Fruit fly (Drosophila melanogaster) whole organism, embryonic: ENCODE measurements around the gene Rbfox1.

Experiments used
- BtbVII ChIP-seq: fragments of 200-800 bp; sonication (Bioruptor generic); optimal IDR thresholded peaks from 3 replicates; lab custom pipeline; 2017; ENCODE audit warnings: missing biosample characterization, mild to moderate bottlenecking, missing genetic modification characterization
- C15 ChIP-seq: fragments of 200-800 bp; sonication (Bioruptor generic); IDR thresholded peaks from 3 replicates; pipeline ENCODE4 v1.3.6; 2022; ENCODE audit warnings: missing biosample characterization, missing genetic modification characterization
- CG10274 ChIP-seq: fragments of 200-800 bp; sonication (Bioruptor generic); optimal IDR thresholded peaks from 3 replicates; lab custom pipeline; 2017; ENCODE audit warnings: missing biosample characterization, mild to moderate bottlenecking, missing genetic modification characterization
- CG11398 ChIP-seq: fragments of 200-800 bp; sonication (Bioruptor generic); optimal IDR thresholded peaks from 2 replicates; lab custom pipeline; 2016; ENCODE audit warnings: missing biosample characterization, missing genetic modification characterization
- CG12744 ChIP-seq: fragments of 200-800 bp; sonication (Bioruptor generic); optimal IDR thresholded peaks from 2 replicates; lab custom pipeline; 2016; ENCODE audit warnings: missing biosample characterization, missing genetic modification characterization
- CG12942 ChIP-seq: fragments of 200-800 bp; sonication (Bioruptor generic); optimal IDR thresholded peaks from 3 replicates; lab custom pipeline; 2016; ENCODE audit warnings: missing biosample characterization, missing genetic modification characterization
- CG13123 ChIP-seq: fragments of 200-800 bp; sonication (Bioruptor generic); optimal IDR thresholded peaks from 2 replicates; lab custom pipeline; 2016; ENCODE audit warnings: missing biosample characterization, missing genetic modification characterization
- CG13296 ChIP-seq: fragments of 200-800 bp; sonication (Bioruptor generic); optimal IDR thresholded peaks from 3 replicates; lab custom pipeline; 2018; ENCODE audit warnings: missing biosample characterization, mild to moderate bottlenecking, missing genetic modification characterization
- CG13894 ChIP-seq: fragments of 200-800 bp; sonication (Bioruptor generic); optimal IDR thresholded peaks from 3 replicates; lab custom pipeline; 2018; ENCODE audit warnings: missing biosample characterization, mild to moderate bottlenecking, missing genetic modification characterization, moderate library complexity
- CG14667 ChIP-seq: fragments of 200-800 bp; sonication (Bioruptor generic); IDR thresholded peaks from 2 replicates; pipeline ENCODE4 v1.3.6; 2022; ENCODE audit warnings: missing biosample characterization, missing genetic modification characterization
- CG14710 ChIP-seq: fragments of 200-800 bp; sonication (Bioruptor generic); optimal IDR thresholded peaks from 3 replicates; lab custom pipeline; 2019; ENCODE audit warnings: missing biosample characterization, mild to moderate bottlenecking, missing genetic modification characterization, moderate library complexity
- CG15073 ChIP-seq: fragments of 200-800 bp; sonication (Bioruptor generic); optimal IDR thresholded peaks from 2 replicates; lab custom pipeline; 2016; ENCODE audit warnings: missing biosample characterization, missing genetic modification characterization
- CG15696 ChIP-seq: fragments of 200-800 bp; sonication (Bioruptor generic); optimal IDR thresholded peaks from 2 replicates; lab custom pipeline; 2019; ENCODE audit warnings: missing biosample characterization, mild to moderate bottlenecking, missing genetic modification characterization, moderate library complexity
- CG1603 ChIP-seq: fragments of 200-800 bp; sonication (Bioruptor generic); optimal IDR thresholded peaks from 2 replicates; lab custom pipeline; 2019; ENCODE audit warnings: missing biosample characterization, mild to moderate bottlenecking, missing genetic modification characterization, moderate library complexity
- CG17186 ChIP-seq: fragments of 200-800 bp; sonication (Bioruptor generic); optimal IDR thresholded peaks from 3 replicates; lab custom pipeline; 2017; ENCODE audit warnings: missing biosample characterization, missing genetic modification reagents, missing genetic modification characterization
- CG18262 ChIP-seq: fragments of 200-800 bp; optimal IDR thresholded peaks from 3 replicates; lab custom pipeline; 2019; ENCODE audit warnings: missing biosample characterization, mild to moderate bottlenecking, missing genetic modification characterization, moderate library complexity
- CG3065 ChIP-seq: fragments of 200-800 bp; sonication (Bioruptor generic); optimal IDR thresholded peaks from 2 replicates; lab custom pipeline; 2016; ENCODE audit warnings: missing biosample characterization, missing genetic modification characterization
- CG31365 ChIP-seq: fragments of 200-800 bp; sonication (Bioruptor generic); optimal IDR thresholded peaks from 2 replicates; lab custom pipeline; 2018; ENCODE audit warnings: missing biosample characterization, mild to moderate bottlenecking, missing genetic modification characterization
- CG3281 ChIP-seq: fragments of 200-800 bp; sonication (Bioruptor generic); optimal IDR thresholded peaks from 3 replicates; lab custom pipeline; 2017; ENCODE audit warnings: missing biosample characterization, mild to moderate bottlenecking, missing genetic modification characterization
- CG3726 ChIP-seq: fragments of 200-800 bp; sonication (Bioruptor generic); IDR thresholded peaks from 3 replicates; pipeline ENCODE4, ENCODE4 v1.3.6; 2022; ENCODE audit warnings: missing biosample characterization, missing genetic modification characterization
- CG3838 ChIP-seq: fragments of 200-800 bp; sonication (Bioruptor generic); optimal IDR thresholded peaks from 3 replicates; lab custom pipeline; 2016; ENCODE audit warnings: missing biosample characterization, missing genetic modification characterization
- CG4820 ChIP-seq: fragments of 200-800 bp; sonication (Bioruptor generic); optimal IDR thresholded peaks from 3 replicates; lab custom pipeline; 2016; ENCODE audit warnings: missing biosample characterization, missing genetic modification characterization
- CG6813 ChIP-seq: fragments of 200-800 bp; sonication (Bioruptor generic); optimal IDR thresholded peaks from 2 replicates; lab custom pipeline; 2017; ENCODE audit warnings: missing biosample characterization, missing genetic modification characterization, mild to moderate bottlenecking, moderate library complexity, missing genetic modification reagents
- CG9215 ChIP-seq: fragments of 200-800 bp; sonication (Bioruptor generic); IDR thresholded peaks from 2 replicates; pipeline ENCODE4 v1.3.6; 2022; ENCODE audit warnings: missing biosample characterization, missing genetic modification characterization
- CTCF ChIP-seq: fragments of 200-800 bp; sonication (Bioruptor generic); optimal IDR thresholded peaks from 2 replicates; lab custom pipeline; 2017; ENCODE audit warnings: missing biosample characterization, mild to moderate bottlenecking, missing genetic modification characterization, moderate library complexity
- Dip3 ChIP-seq: fragments of 200-800 bp; sonication (Bioruptor generic); optimal IDR thresholded peaks from 3 replicates; lab custom pipeline; 2016; ENCODE audit warnings: missing biosample characterization, missing genetic modification characterization
- Dref ChIP-seq: fragments of 200-800 bp; sonication (Bioruptor generic); IDR thresholded peaks from 2 replicates; pipeline ENCODE4 v1.3.6; 2022; ENCODE audit warnings: missing biosample characterization, missing genetic modification characterization
- H2.0 ChIP-seq: fragments of 200-800 bp; sonication (Bioruptor generic); IDR thresholded peaks from 2 replicates; pipeline ENCODE4 v1.3.6; 2022; ENCODE audit warnings: missing biosample characterization, missing genetic modification characterization
- HmgD ChIP-seq: fragments of 200-800 bp; sonication (Bioruptor generic); optimal IDR thresholded peaks from 3 replicates; lab custom pipeline; 2016; ENCODE audit warnings: missing biosample characterization, missing genetic modification characterization
- HmgZ ChIP-seq: fragments of 200-800 bp; sonication (Bioruptor generic); optimal IDR thresholded peaks from 2 replicates; lab custom pipeline; 2018; ENCODE audit warnings: missing biosample characterization, mild to moderate bottlenecking, missing genetic modification characterization
- Myb ChIP-seq: fragments of 200-800 bp; sonication (Bioruptor generic); optimal IDR thresholded peaks from 2 replicates; lab custom pipeline; 2016; ENCODE audit warnings: missing biosample characterization, missing genetic modification characterization
- NC2β ChIP-seq: fragments of 200-800 bp; sonication (Bioruptor generic); optimal IDR thresholded peaks from 2 replicates; lab custom pipeline; 2016; ENCODE audit warnings: missing biosample characterization, missing genetic modification characterization
- Oaz ChIP-seq: fragments of 200-800 bp; sonication (Bioruptor generic); IDR thresholded peaks from 2 replicates; pipeline ENCODE4 v1.3.6; 2022; ENCODE audit warnings: missing biosample characterization, missing genetic modification characterization
- Opbp ChIP-seq: fragments of 200-800 bp; sonication (Bioruptor generic); IDR thresholded peaks from 3 replicates; pipeline ENCODE4 v1.3.6; 2022; ENCODE audit warnings: missing biosample characterization, missing genetic modification characterization; ENCODE audit not compliant: partially characterized antibody
- Optix ChIP-seq: fragments of 200-800 bp; sonication (Bioruptor generic); IDR thresholded peaks from 3 replicates; pipeline ENCODE4 v1.3.6; 2022; ENCODE audit warnings: missing biosample characterization, missing genetic modification characterization
- PHDP ChIP-seq: fragments of 200-800 bp; sonication (Bioruptor generic); optimal IDR thresholded peaks from 3 replicates; lab custom pipeline; 2018; ENCODE audit warnings: missing biosample characterization, mild to moderate bottlenecking, missing genetic modification characterization, moderate library complexity
- Side ChIP-seq: fragments of 200-800 bp; sonication (Bioruptor generic); optimal IDR thresholded peaks from 2 replicates; lab custom pipeline; 2016; ENCODE audit warnings: missing biosample characterization, missing genetic modification characterization
- Sox100B ChIP-seq: fragments of 200-800 bp; sonication (Bioruptor generic); optimal IDR thresholded peaks from 3 replicates; lab custom pipeline; 2018; ENCODE audit warnings: missing biosample characterization, mild to moderate bottlenecking, missing genetic modification characterization
- Taf1 ChIP-seq: fragments of 200-800 bp; sonication (Bioruptor generic); IDR thresholded peaks from 2 replicates; pipeline ENCODE4 v1.3.6; 2022; ENCODE audit warnings: missing biosample characterization, missing genetic modification characterization
- Xrp1 ChIP-seq: fragments of 200-800 bp; sonication (Bioruptor generic); IDR thresholded peaks from 2 replicates; pipeline ENCODE4 v1.3.6; 2022; ENCODE audit warnings: missing biosample characterization, missing genetic modification characterization
- ab ChIP-seq: fragments of 200-800 bp; sonication (Bioruptor generic); optimal IDR thresholded peaks from 2 replicates; lab custom pipeline; 2016; ENCODE audit warnings: missing biosample characterization, missing genetic modification characterization
- az2 ChIP-seq: fragments of 200-800 bp; sonication (Bioruptor generic); optimal IDR thresholded peaks from 3 replicates; lab custom pipeline; 2016; ENCODE audit warnings: missing biosample characterization, missing genetic modification characterization
- crc ChIP-seq: fragments of 200-800 bp; sonication (Bioruptor generic); optimal IDR thresholded peaks from 2 replicates; lab custom pipeline; 2016; ENCODE audit warnings: missing biosample characterization, missing genetic modification characterization
- fd64A ChIP-seq: fragments of 200-800 bp; sonication (Bioruptor generic); optimal IDR thresholded peaks from 3 replicates; lab custom pipeline; 2018; ENCODE audit warnings: missing biosample characterization, mild to moderate bottlenecking, missing genetic modification characterization
- hbn ChIP-seq: fragments of 200-800 bp; sonication (Bioruptor generic); IDR thresholded peaks from 2 replicates; pipeline ENCODE4 v1.3.6; 2022; ENCODE audit warnings: missing biosample characterization, missing genetic modification characterization; ENCODE audit not compliant: partially characterized antibody
- inv ChIP-seq: fragments of 200-800 bp; sonication (Bioruptor generic); IDR thresholded peaks from 2 replicates; pipeline ENCODE4 v1.3.6; 2022; ENCODE audit warnings: missing biosample characterization, missing genetic modification characterization; ENCODE audit not compliant: partially characterized antibody
- nerfin-2 ChIP-seq: fragments of 200-800 bp; sonication (Bioruptor generic); IDR thresholded peaks from 2 replicates; pipeline ENCODE4 v1.3.6; 2022; ENCODE audit warnings: missing biosample characterization, missing genetic modification characterization; ENCODE audit not compliant: partially characterized antibody
- org-1 ChIP-seq: fragments of 200-800 bp; sonication (Bioruptor generic); optimal IDR thresholded peaks from 2 replicates; lab custom pipeline; 2017; ENCODE audit warnings: missing biosample characterization, missing genetic modification characterization
- pzg ChIP-seq: fragments of 200-800 bp; sonication (Bioruptor generic); optimal IDR thresholded peaks from 3 replicates; lab custom pipeline; 2018; ENCODE audit warnings: missing biosample characterization, mild to moderate bottlenecking, missing genetic modification characterization, moderate library complexity
- scrt ChIP-seq: fragments of 200-800 bp; sonication (Bioruptor generic); optimal IDR thresholded peaks from 2 replicates; lab custom pipeline; 2018; ENCODE audit warnings: missing biosample characterization, mild to moderate bottlenecking, missing genetic modification characterization, moderate library complexity
- sob ChIP-seq: fragments of 200-800 bp; sonication (Bioruptor generic); IDR thresholded peaks from 2 replicates; pipeline ENCODE4 v1.3.6; 2022; ENCODE audit warnings: missing biosample characterization, missing genetic modification characterization
- wdn ChIP-seq: fragments of 200-800 bp; sonication (Bioruptor generic); IDR thresholded peaks from 2 replicates; pipeline ENCODE4 v1.3.6; 2022; ENCODE audit warnings: missing biosample characterization, missing genetic modification characterization

Gene Rbfox1

DNA sequence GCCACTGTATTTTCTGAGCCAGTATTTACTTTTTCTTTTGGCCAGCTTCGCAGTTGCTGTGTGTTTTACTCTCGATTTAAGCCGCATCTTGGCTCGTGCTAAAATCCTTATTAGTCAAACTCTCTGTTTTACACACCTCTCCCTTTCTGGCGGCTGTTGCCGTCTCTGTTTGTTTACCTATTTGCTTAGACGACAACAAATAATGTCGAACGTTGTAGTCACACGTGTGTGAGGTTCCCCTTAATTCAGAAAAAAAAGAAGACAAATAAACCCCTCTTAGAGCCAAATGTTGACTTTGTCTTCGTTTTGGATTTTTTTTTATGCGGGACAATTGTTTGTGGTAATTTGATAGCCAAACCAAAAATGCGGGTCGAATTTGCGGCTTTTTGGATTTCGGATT, 37.7 kb downstream of the Rbfox1 start (continued):
- TF ChIP-seq CG18262 (tag; lab: Kevin White, UChicago) (peak; percentile 81), CG3065 (GFP tag; lab: Kevin White, UChicago) (peak; percentile 74), CG13894 (tag; lab: Kevin White, UChicago) (no peak), C15 (no peak), BtbVII (GFP tag; lab: Kevin White, UChicago) (peak; percentile 72), inv (GFP tag; lab: Robert Waterston, UW) (no peak), NC2β (GFP tag; lab: Kevin White, UChicago) (peak; percentile 94), CG11398 (GFP tag; lab: Kevin White, UChicago) (peak; percentile 89), CG15073 (GFP tag; lab: Kevin White, UChicago) (peak; percentile 33), org-1 (GFP tag; lab: Kevin White, UChicago) (peak; percentile 89), CG10274 (peak; percentile 67), CG31365 (peak; percentile 76), fd64A (GFP tag; lab: Kevin White, UChicago) (peak; percentile 92), PHDP (tag; lab: Kevin White, UChicago) (peak; percentile 61), wdn (GFP tag; lab: Robert Waterston, UW) (no peak), CG3726 (GFP tag; lab: Robert Waterston, UW) (peak; percentile 37; the same call in 1 of the 3 replicates), Dref (GFP tag; lab: Robert Waterston, UW) (no peak), nerfin-2 (GFP tag; lab: Robert Waterston, UW) (no peak), Taf1 (no peak), Optix (GFP tag; lab: Robert Waterston, UW) (peak; percentile 46; the same call in 1 of the 3 replicates), CG6813 (peak; percentile 97), CG13123 (peak; percentile 89), sob (GFP tag; lab: Robert Waterston, UW) (peak; percentile 57; the same call in 1 of the 2 replicates), CG13296 (GFP tag; lab: Kevin White, UChicago) (peak; percentile 35), HmgZ (tag; lab: Kevin White, UChicago) (peak; percentile 35), CG4820 (GFP tag; lab: Kevin White, UChicago) (peak; percentile 66), crc (peak; percentile 55), Side (GFP tag; lab: Kevin White, UChicago) (peak; percentile 88), Opbp (GFP tag; lab: Robert Waterston, UW) (no peak), hbn (no peak), CG3281 (GFP tag; lab: Kevin White, UChicago) (peak; percentile 65), CG14710 (tag; lab: Kevin White, UChicago) (peak; percentile 93), CG12942 (GFP tag; lab: Kevin White, UChicago) (peak; percentile 75), CG1603 (tag; lab: Kevin White, UChicago) (peak; percentile 90), H2.0 (GFP tag; lab: Robert Waterston, UW) (no peak), Dip3 (GFP tag; lab: Kevin White, UChicago) (peak; percentile 46), Xrp1 (GFP tag; lab: Robert Waterston, UW) (peak; percentile 91), scrt (peak; percentile 50), pzg (GFP tag; lab: Kevin White, UChicago) (no peak), CG17186 (GFP tag; lab: Kevin White, UChicago) (peak; percentile 78), CTCF (GFP tag; lab: Kevin White, UChicago) (peak; percentile 50), CG12744 (GFP tag; lab: Kevin White, UChicago) (peak; percentile 67), Sox100B (GFP tag; lab: Kevin White, UChicago) (peak; percentile 87), Myb (GFP tag; lab: Kevin White, UChicago) (peak; percentile 49), az2 (GFP tag; lab: Kevin White, UChicago) (peak; percentile 38), HmgD (peak; percentile 43), ab (GFP tag; lab: Kevin White, UChicago) (no peak), CG15696 (tag; lab: Kevin White, UChicago) (peak; percentile 98), CG3838 (GFP tag; lab: Kevin White, UChicago) (peak; percentile 72), CG9215 (GFP tag; lab: Robert Waterston, UW) (no peak), Oaz (GFP tag; lab: Robert Waterston, UW) (no peak), CG14667 (GFP tag; lab: Robert Waterston, UW) (no peak)
